Worm (Caenorhabditis elegans) whole organism, young adult: Measurements from ENCODE around the gene clec-121.

Source experiments
- F10E7.11 ChIP-seq: sonication (generic microtip); optimal IDR thresholded peaks from 2 replicates; lab custom pipeline; 2017; ENCODE audit warnings: mild to moderate bottlenecking, missing genetic modification characterization, moderate library complexity, missing compliant biosample characterization
- F39B2.1 ChIP-seq: fragments of 200-800 bp; sonication (Bioruptor generic); IDR thresholded peaks from 2 replicates; pipeline ENCODE4 v1.3.6; 2022; ENCODE audit warnings: missing genetic modification reagents, missing genetic modification characterization, missing compliant biosample characterization
- F49E8.2 ChIP-seq: sonication (generic microtip); optimal IDR thresholded peaks from 3 replicates; lab custom pipeline; 2017; ENCODE audit warnings: missing genetic modification characterization, mild to moderate bottlenecking, missing compliant biosample characterization, antibody characterized with exemption, moderate library complexity; ENCODE audit not compliant: insufficient read depth
- F55B11.4 ChIP-seq: sonication (generic microtip); optimal IDR thresholded peaks from 2 replicates; lab custom pipeline; 2016; ENCODE audit warnings: missing compliant biosample characterization, missing genetic modification characterization, borderline replicate concordance; ENCODE audit not compliant: insufficient read depth
- F57C9.4 ChIP-seq: sonication (generic microtip); optimal IDR thresholded peaks from 2 replicates; lab custom pipeline; 2017; ENCODE audit warnings: mild to moderate bottlenecking, missing genetic modification characterization, missing compliant biosample characterization
- T07F8.4 ChIP-seq: sonication (generic microtip); optimal IDR thresholded peaks from 2 replicates; lab custom pipeline; 2016; ENCODE audit warnings: mild to moderate bottlenecking, missing genetic modification characterization, moderate library complexity, missing compliant biosample characterization
- T26A5.8 ChIP-seq: sonication (generic microtip); optimal IDR thresholded peaks from 2 replicates; lab custom pipeline; 2016; ENCODE audit warnings: missing genetic modification characterization, missing compliant biosample characterization
- Y53F4B.3 ChIP-seq: fragments of 200-800 bp; sonication (Bioruptor generic); IDR thresholded peaks from 2 replicates; pipeline ENCODE4 v1.3.6; 2022; ENCODE audit warnings: missing genetic modification reagents, missing genetic modification characterization, missing compliant biosample characterization
- Y95B8A.8 ChIP-seq: fragments of 200-800 bp; sonication (Bioruptor generic); IDR thresholded peaks from 2 replicates; pipeline ENCODE4 v1.3.6; 2022; ENCODE audit warnings: missing genetic modification reagents, missing genetic modification characterization, missing compliant biosample characterization
- atf-7 ChIP-seq: sonication (generic microtip); optimal IDR thresholded peaks from 2 replicates; lab custom pipeline; 2017; ENCODE audit warnings: mild to moderate bottlenecking, missing genetic modification characterization, missing compliant biosample characterization
- athp-1 ChIP-seq: sonication (generic microtip); optimal IDR thresholded peaks from 2 replicates; lab custom pipeline; 2017; ENCODE audit warnings: mild to moderate bottlenecking, missing genetic modification characterization, missing compliant biosample characterization
- attf-5 ChIP-seq: fragments of 200-800 bp; sonication (Bioruptor generic); optimal IDR thresholded peaks from 2 replicates; lab custom pipeline; 2018; ENCODE audit warnings: mild to moderate bottlenecking, missing genetic modification characterization, missing compliant biosample characterization
- bed-1 ChIP-seq: fragments of 200-800 bp; sonication (Bioruptor generic); IDR thresholded peaks from 2 replicates; pipeline ENCODE4 v1.3.6; 2022; ENCODE audit warnings: missing genetic modification reagents, missing genetic modification characterization, missing compliant biosample characterization
- cebp-1 ChIP-seq, 2 experiments: fragments of 200-800 bp in 1 of 2; sonication (Bioruptor generic) in 1 of 2; sonication (generic microtip) in 1 of 2; IDR thresholded peaks in 1 of 2; optimal IDR thresholded peaks in 1 of 2; 2 replicates each; pipeline versions ENCODE4 v1.3.6 to Lab custom; 2017 to 2022; ENCODE audit warnings: missing compliant biosample characterization in 2 of 2, missing genetic modification characterization in 2 of 2, mild to moderate bottlenecking in 1 of 2, missing genetic modification reagents in 1 of 2, moderate library complexity in 1 of 2
- chd-7 ChIP-seq: sonication (generic microtip); optimal IDR thresholded peaks from 2 replicates; lab custom pipeline; 2016; ENCODE audit warnings: mild to moderate bottlenecking, missing genetic modification characterization, moderate library complexity, missing compliant biosample characterization
- efl-1 ChIP-seq: fragments of 150-350 bp; optimal IDR thresholded peaks from 2 replicates; lab custom pipeline; 2014; ENCODE audit warnings: missing biosample characterization, missing genetic modification reagents, missing genetic modification characterization
- egl-18 ChIP-seq: fragments of 200-800 bp; sonication (Bioruptor generic); IDR thresholded peaks from 2 replicates; pipeline ENCODE4 v1.3.6; 2022; ENCODE audit warnings: missing genetic modification reagents, missing genetic modification characterization, missing compliant biosample characterization
- egrh-3 ChIP-seq: fragments of 200-800 bp; sonication (Bioruptor generic); IDR thresholded peaks from 2 replicates; pipeline ENCODE4 v1.3.6; 2022; ENCODE audit warnings: missing genetic modification reagents, missing genetic modification characterization, missing compliant biosample characterization
- fkh-3 ChIP-seq: sonication (generic microtip); optimal IDR thresholded peaks from 2 replicates; lab custom pipeline; 2016; ENCODE audit warnings: mild to moderate bottlenecking, missing genetic modification characterization, missing compliant biosample characterization
- gei-17 ChIP-seq: fragments of 200-800 bp; sonication (Bioruptor generic); optimal IDR thresholded peaks from 2 replicates; lab custom pipeline; 2018; ENCODE audit warnings: mild to moderate bottlenecking, missing genetic modification characterization, missing compliant biosample characterization
- hmg-1.2 ChIP-seq: fragments of 200-800 bp; sonication (Bioruptor generic); IDR thresholded peaks from 2 replicates; pipeline ENCODE4 v1.3.6; 2022; ENCODE audit warnings: missing genetic modification reagents, missing genetic modification characterization, missing compliant biosample characterization
- hrde-1 ChIP-seq: sonication (generic microtip); optimal IDR thresholded peaks from 2 replicates; lab custom pipeline; 2016; ENCODE audit warnings: missing genetic modification characterization, mild to moderate bottlenecking, missing compliant biosample characterization, moderate library complexity, missing genotype, missing genetic modification reagents, borderline replicate concordance
- lag-1 ChIP-seq: fragments of 200-800 bp; sonication (Bioruptor generic); IDR thresholded peaks from 2 replicates; pipeline ENCODE4 v1.3.6; 2022; ENCODE audit warnings: missing genetic modification reagents, missing genetic modification characterization, missing compliant biosample characterization
- lin-40 ChIP-seq: sonication (generic microtip); optimal IDR thresholded peaks from 2 replicates; lab custom pipeline; 2016; ENCODE audit warnings: missing genetic modification characterization, mild to moderate bottlenecking, missing compliant biosample characterization, missing genotype, missing genetic modification reagents
- lin-54 ChIP-seq: fragments of 200-800 bp; sonication (Bioruptor generic); optimal IDR thresholded peaks from 2 replicates; lab custom pipeline; 2018; ENCODE audit warnings: mild to moderate bottlenecking, missing genetic modification characterization, missing compliant biosample characterization
- madf-6 ChIP-seq: fragments of 200-800 bp; sonication (Bioruptor generic); IDR thresholded peaks from 2 replicates; pipeline ENCODE4 v1.3.6; 2022; ENCODE audit warnings: missing genetic modification reagents, missing genetic modification characterization, missing compliant biosample characterization
- mel-28 ChIP-seq: sonication (generic microtip); optimal IDR thresholded peaks from 2 replicates; lab custom pipeline; 2016; ENCODE audit warnings: borderline replicate concordance, mild to moderate bottlenecking, missing genetic modification characterization, missing compliant biosample characterization
- mes-4 ChIP-seq: sonication (generic microtip); optimal IDR thresholded peaks from 2 replicates; lab custom pipeline; 2016; ENCODE audit warnings: missing genotype, missing genetic modification characterization, missing compliant biosample characterization
- mxl-1 ChIP-seq: sonication (generic microtip); optimal IDR thresholded peaks from 2 replicates; lab custom pipeline; 2016; ENCODE audit warnings: missing genetic modification characterization, missing compliant biosample characterization
- nfya-2 ChIP-seq: fragments of 200-800 bp; sonication (Bioruptor generic); IDR thresholded peaks from 2 replicates; pipeline ENCODE4 v1.3.6; 2022; ENCODE audit warnings: missing genetic modification reagents, missing genetic modification characterization, missing compliant biosample characterization
- nhr-179 ChIP-seq: sonication (generic microtip); optimal IDR thresholded peaks from 2 replicates; lab custom pipeline; 2016; ENCODE audit warnings: mild to moderate bottlenecking, missing genetic modification characterization, missing compliant biosample characterization
- pbrm-1 ChIP-seq: fragments of 200-800 bp; sonication (Bioruptor generic); IDR thresholded peaks from 2 replicates; pipeline ENCODE4 v1.3.6; 2022; ENCODE audit warnings: missing genetic modification reagents, missing genetic modification characterization, missing compliant biosample characterization
- sdz-38 ChIP-seq: sonication (generic microtip); optimal IDR thresholded peaks from 2 replicates; lab custom pipeline; 2016; ENCODE audit warnings: missing genotype, missing genetic modification characterization, missing compliant biosample characterization
- snpc-4 ChIP-seq, 5 experiments: fragments of 150-350 bp in 1 of 5; sonication (generic microtip) in 4 of 5; optimal IDR thresholded peaks; 2 replicates each; lab custom pipeline; 2014 to 2018; ENCODE audit warnings: missing genetic modification characterization in 5 of 5, missing biosample characterization in 3 of 5, antibody characterized with exemption in 2 of 5, mild to moderate bottlenecking in 2 of 5, missing compliant biosample characterization in 2 of 5, missing genotype in 2 of 5, moderate library complexity in 2 of 5, missing genetic modification reagents in 1 of 5
- somi-1 ChIP-seq: fragments of 200-800 bp; sonication (Bioruptor generic); optimal IDR thresholded peaks from 2 replicates; lab custom pipeline; 2018; ENCODE audit warnings: mild to moderate bottlenecking, missing genetic modification characterization, missing compliant biosample characterization
- tbx-9 ChIP-seq: sonication (generic microtip); optimal IDR thresholded peaks from 2 replicates; lab custom pipeline; 2016; ENCODE audit warnings: borderline replicate concordance, missing genetic modification characterization, inconsistent platforms, missing compliant biosample characterization
- unc-130 ChIP-seq: sonication (generic microtip); optimal IDR thresholded peaks from 2 replicates; lab custom pipeline; 2016; ENCODE audit warnings: missing genetic modification reagents, missing genetic modification characterization, missing compliant biosample characterization
- unc-62 ChIP-seq: fragments of 150-350 bp; optimal IDR thresholded peaks from 2 replicates; lab custom pipeline; 2014; ENCODE audit warnings: missing biosample characterization, missing genetic modification reagents, missing genetic modification characterization
- zfh-2 ChIP-seq: fragments of 200-800 bp; sonication (Bioruptor generic); conservative IDR thresholded peaks from 2 replicates; pipeline ENCODE4 v1.3.6; 2022; ENCODE audit warnings: missing genetic modification reagents, missing genetic modification characterization, missing compliant biosample characterization
- ztf-26 ChIP-seq: sonication (generic microtip); optimal IDR thresholded peaks from 2 replicates; lab custom pipeline; 2017; ENCODE audit warnings: missing genetic modification characterization, missing compliant biosample characterization

The clec-121 gene

DNA sequence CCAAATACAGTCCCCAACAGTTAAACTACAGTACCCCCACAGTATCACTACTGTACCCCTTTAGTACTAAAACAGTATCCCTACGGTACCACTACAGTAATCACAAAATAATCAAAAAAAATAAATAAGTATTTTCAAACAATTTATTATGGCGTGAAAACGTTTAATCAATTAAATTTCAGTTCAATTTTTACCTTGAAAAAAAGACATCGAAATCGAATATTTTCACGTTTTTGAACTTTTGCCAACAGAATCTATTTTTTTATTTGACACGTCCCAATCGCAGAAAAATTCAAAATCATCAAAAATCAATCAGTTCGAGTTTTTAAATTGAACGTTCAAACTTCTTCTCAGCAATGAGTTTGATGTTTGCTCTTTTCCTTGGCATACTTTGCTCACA, 11.8 kb downstream of the clec-121 start, which contains the start of gene clec-123:
Gene clec-123, plus strand, starts transcription at position 301 of the 400 bp plus-strand sequence.
- TF ChIP-seq nhr-179 (no peak), madf-6 (no peak), pbrm-1 (GFP tag; lab: Robert Waterston, UW) (no peak), cebp-1 (GFP tag; IDR thresholded peaks at IDR 0.05; lab: Robert Waterston, UW) (no peak), cebp-1 (tag; optimal IDR thresholded peaks at IDR 0.05; lab: Kevin White, UChicago) (no peak), ztf-26 (no peak), bed-1 (GFP tag; lab: Robert Waterston, UW) (no peak), athp-1 (tag; lab: Kevin White, UChicago) (no peak), F49E8.2 (tag; lab: Kevin White, UChicago) (no peak), tbx-9 (tag; lab: Kevin White, UChicago) (no peak), atf-7 (tag; lab: Kevin White, UChicago) (no peak)
- TF ChIP-seq, all 124 proteins: peak for 0

DNA sequence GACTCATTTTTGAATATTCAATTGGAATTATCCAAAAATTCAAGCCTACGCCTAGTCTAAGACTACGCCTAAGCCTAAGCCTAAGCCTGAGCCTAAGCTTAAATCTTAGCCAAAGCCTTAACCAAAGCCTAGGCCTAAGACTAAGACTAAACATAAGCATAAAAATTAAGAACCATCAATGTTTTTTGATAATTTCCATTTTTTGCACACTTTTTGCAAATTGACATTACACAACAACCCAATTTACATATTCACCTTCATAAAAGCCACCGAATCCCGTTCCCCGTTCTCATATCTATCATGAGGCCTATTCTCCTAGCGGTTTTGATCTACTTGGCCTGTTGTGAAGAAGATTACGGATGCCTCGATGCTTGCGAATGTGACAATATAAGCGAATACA, 15.4 kb downstream of the clec-121 start, which contains the start of gene T10D4.7:
Gene T10D4.7, plus strand, starts transcription at position 301 of the 400 bp plus-strand sequence.
- no peak for TF ChIP-seq F49E8.2 (tag; lab: Kevin White, UChicago)
- TF ChIP-seq hrde-1 = no peak
- TF ChIP-seq fkh-3 (tag; lab: Kevin White, UChicago) = no peak
- no peak for TF ChIP-seq snpc-4 (GFP tag; optimal IDR thresholded peaks at IDR 0.05; lab: Kevin White, UChicago)
- TF ChIP-seq snpc-4 (tag; optimal IDR thresholded peaks at IDR 0.05; lab: Kevin White, UChicago) = no peak
- no peak for TF ChIP-seq F55B11.4 (tag; lab: Kevin White, UChicago)
- TF ChIP-seq mel-28 (tag; lab: Kevin White, UChicago) = no peak
- no peak for TF ChIP-seq mes-4 (tag; lab: Kevin White, UChicago)
- no peak for TF ChIP-seq nfya-2 (GFP tag; lab: Robert Waterston, UW)
- TF ChIP-seq egrh-3 (GFP tag; lab: Robert Waterston, UW) = no peak
- TF ChIP-seq Y95B8A.8 (GFP tag; lab: Robert Waterston, UW) = no peak
- TF ChIP-seq lin-40 (tag; lab: Kevin White, UChicago) = no peak
- no peak for TF ChIP-seq lin-54 (GFP tag; lab: Kevin White, UChicago)
- TF ChIP-seq lag-1 (GFP tag; lab: Robert Waterston, UW) = no peak
- TF ChIP-seq unc-130 (GFP tag; lab: Kevin White, UChicago) = no peak
- no peak for TF ChIP-seq F57C9.4
- TF ChIP-seq gei-17 (GFP tag; lab: Kevin White, UChicago) = no peak

DNA sequence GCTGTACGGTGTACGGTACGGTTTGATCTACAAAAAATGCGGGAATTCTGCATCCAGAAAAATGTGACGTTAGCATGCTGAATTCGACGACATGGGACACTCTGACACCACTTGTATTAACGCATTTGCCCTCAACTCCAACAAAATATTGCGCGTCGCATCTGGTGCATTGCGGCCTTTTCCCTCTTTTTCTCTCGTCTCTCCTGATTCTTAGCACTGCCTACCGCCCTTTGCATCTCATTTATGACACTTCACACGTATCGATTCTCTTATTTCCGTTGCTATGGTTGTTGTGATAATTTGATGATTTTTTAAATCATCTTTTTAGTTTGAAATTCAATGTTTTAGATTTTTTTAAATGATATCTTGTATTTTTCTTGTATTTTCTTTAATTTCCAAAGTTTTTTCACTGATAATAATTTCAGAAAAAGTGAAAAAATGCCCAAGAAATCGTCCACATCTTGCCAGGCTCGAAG, 16.8 kb downstream of the clec-121 start, which contains the start of gene T10D4.6:
Gene T10D4.6, plus strand, starts transcription at position 426 of the 476 bp plus-strand sequence.
- peak; percentile 84; the same call in 1 of the 2 replicates for TF ChIP-seq hmg-1.2
- peak; percentile 83 for TF ChIP-seq attf-5
- TF ChIP-seq atf-7 (tag; lab: Kevin White, UChicago) = no peak

ce11 chrII:3123206-3123605, 21.1 kb downstream of the clec-121 start, which contains the start of gene srh-71:
TSS of gene srh-71 (plus strand) at chrII:3123506.
- TF ChIP-seq sdz-38 (tag; lab: Kevin White, UChicago) = no peak
- no peak for TF ChIP-seq egl-18 (GFP tag; lab: Robert Waterston, UW)

DNA sequence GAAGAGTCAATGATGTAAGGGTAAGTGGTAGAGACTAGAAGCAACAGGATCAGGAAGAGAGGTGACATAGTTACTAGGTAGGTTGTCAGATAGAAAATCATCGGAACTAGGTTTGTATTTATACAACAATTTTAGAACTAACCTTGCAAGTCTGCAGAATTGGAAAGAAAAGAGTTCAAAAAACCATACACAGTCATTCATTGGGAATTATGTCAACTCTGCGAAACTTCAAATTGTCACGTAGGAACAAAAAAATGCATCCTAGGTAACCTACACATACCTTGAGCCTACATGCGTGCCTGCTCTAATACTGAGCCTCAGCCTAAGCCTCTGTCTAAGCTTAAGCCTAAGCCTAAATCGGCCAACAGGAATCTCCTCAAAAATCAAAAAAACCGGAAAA, 24.2 kb downstream of the clec-121 start, which contains the start of gene ins-19:
Gene ins-19, minus strand, starts transcription at position 101 of the 400 bp plus-strand sequence.
- no peak for TF ChIP-seq unc-62 (GFP tag; lab: Kevin White, UChicago)
- no peak for TF ChIP-seq snpc-4 (GFP tag; optimal IDR thresholded peaks at IDR 0.05; lab: Kevin White, UChicago)
- TF ChIP-seq snpc-4 (tag; optimal IDR thresholded peaks at IDR 0.05; lab: Kevin White, UChicago) = no peak
- TF ChIP-seq pbrm-1 (GFP tag; lab: Robert Waterston, UW) = no peak
- no peak for TF ChIP-seq F10E7.11 (tag; lab: Kevin White, UChicago)
- TF ChIP-seq Y53F4B.3 = no peak
- no peak for TF ChIP-seq somi-1 (GFP tag; lab: Kevin White, UChicago)
- TF ChIP-seq efl-1 (GFP tag; lab: Kevin White, UChicago) = no peak
- TF ChIP-seq T26A5.8 (tag; lab: Kevin White, UChicago) = no peak
- TF ChIP-seq unc-130 (GFP tag; lab: Kevin White, UChicago) = no peak
- no peak for TF ChIP-seq T07F8.4 (tag; lab: Kevin White, UChicago)
- TF ChIP-seq zfh-2 = no peak
- no peak for TF ChIP-seq nfya-2 (GFP tag; lab: Robert Waterston, UW)
- no peak for TF ChIP-seq mxl-1 (tag; lab: Kevin White, UChicago)
- TF ChIP-seq chd-7 (tag; lab: Kevin White, UChicago) = no peak
- TF ChIP-seq F39B2.1 (GFP tag; lab: Robert Waterston, UW) = no peak
